Fruit fly (Drosophila melanogaster) whole organism, adult: ENCODE data around the gene CG9150.

ENCODE experiments used
- CG12768 ChIP-seq: fragments of 200-800 bp; sonication (Bioruptor generic); optimal IDR thresholded peaks from 2 replicates; lab custom pipeline; 2017; ENCODE audit warnings: missing biosample characterization, missing genetic modification characterization, mild to moderate bottlenecking, moderate library complexity, missing genetic modification reagents
- CG14711 ChIP-seq: fragments of 200-800 bp; sonication (Bioruptor generic); optimal IDR thresholded peaks from 2 replicates; lab custom pipeline; 2018; ENCODE audit warnings: missing biosample characterization, mild to moderate bottlenecking, missing genetic modification characterization, moderate library complexity
- CG1620 ChIP-seq: fragments of 200-800 bp; sonication (Bioruptor generic); optimal IDR thresholded peaks from 2 replicates; lab custom pipeline; 2016; ENCODE audit warnings: missing biosample characterization, missing genetic modification characterization
- CG33017 ChIP-seq: fragments of 200-800 bp; sonication (Bioruptor generic); optimal IDR thresholded peaks from 2 replicates; lab custom pipeline; 2018; ENCODE audit warnings: missing biosample characterization, mild to moderate bottlenecking, missing genetic modification characterization, moderate library complexity
- CG5204 ChIP-seq: fragments of 200-800 bp; sonication (Bioruptor generic); optimal IDR thresholded peaks from 2 replicates; lab custom pipeline; 2016; ENCODE audit warnings: missing biosample characterization, missing genetic modification characterization
- CG7045 ChIP-seq: fragments of 200-800 bp; sonication (Bioruptor generic); optimal IDR thresholded peaks from 2 replicates; lab custom pipeline; 2017; ENCODE audit warnings: missing biosample characterization, mild to moderate bottlenecking, missing genetic modification characterization
- Clk ChIP-seq: fragments of 200-800 bp; sonication (Bioruptor generic); optimal IDR thresholded peaks from 2 replicates; lab custom pipeline; 2017; ENCODE audit warnings: missing biosample characterization, missing genetic modification characterization
- Crg-1 ChIP-seq: fragments of 200-800 bp; sonication (Bioruptor generic); optimal IDR thresholded peaks from 2 replicates; lab custom pipeline; 2016; ENCODE audit warnings: missing biosample characterization, missing genetic modification characterization
- Hr96 ChIP-seq: fragments of 200-800 bp; sonication (Bioruptor generic); optimal IDR thresholded peaks from 2 replicates; lab custom pipeline; 2016; ENCODE audit warnings: missing biosample characterization, missing genetic modification characterization
- Mnt ChIP-seq: fragments of 200-800 bp; sonication (Bioruptor generic); optimal IDR thresholded peaks from 2 replicates; lab custom pipeline; 2016; ENCODE audit warnings: missing biosample characterization, mild to moderate bottlenecking, missing genetic modification characterization
- cic ChIP-seq: fragments of 200-800 bp; sonication (Bioruptor generic); optimal IDR thresholded peaks from 2 replicates; lab custom pipeline; 2017; ENCODE audit warnings: missing biosample characterization, mild to moderate bottlenecking, missing genetic modification characterization, moderate library complexity
- kay ChIP-seq: fragments of 200-800 bp; sonication (Bioruptor generic); peaks from one replicate; lab custom pipeline; 2016; ENCODE audit warnings: missing biosample characterization, missing genetic modification characterization, borderline replicate concordance
- toe ChIP-seq: fragments of 200-800 bp; sonication (Bioruptor generic); optimal IDR thresholded peaks from 2 replicates; lab custom pipeline; 2016; ENCODE audit warnings: missing biosample characterization, missing genetic modification characterization

dm6 chr2L:6073894-6074293 lies 5.5 kb upstream of the CG9150 start:
- no peak for TF ChIP-seq CG12768 (GFP tag; lab: Kevin White, UChicago)
- no peak for TF ChIP-seq Mnt (GFP tag; lab: Kevin White, UChicago)
- no peak for TF ChIP-seq Clk (GFP tag; lab: Kevin White, UChicago)
- no peak for TF ChIP-seq CG7045 (GFP tag; lab: Kevin White, UChicago)
- TF ChIP-seq Crg-1 (GFP tag; lab: Kevin White, UChicago), result no peak
- TF ChIP-seq CG33017, result no peak
- no peak for TF ChIP-seq CG14711
- no peak for TF ChIP-seq CG1620 (GFP tag; lab: Kevin White, UChicago)
- no peak for TF ChIP-seq kay (GFP tag; lab: Kevin White, UChicago)
- TF ChIP-seq Hr96 (GFP tag; lab: Kevin White, UChicago), result no peak
- no peak for TF ChIP-seq CG5204 (GFP tag; lab: Kevin White, UChicago)
- TF ChIP-seq cic (GFP tag; lab: Kevin White, UChicago), result no peak
- no peak for TF ChIP-seq toe (GFP tag; lab: Kevin White, UChicago)
